Worm (Caenorhabditis elegans): ENCODE results near the gene F19H6.5.

F19H6.5 gene

DNA sequence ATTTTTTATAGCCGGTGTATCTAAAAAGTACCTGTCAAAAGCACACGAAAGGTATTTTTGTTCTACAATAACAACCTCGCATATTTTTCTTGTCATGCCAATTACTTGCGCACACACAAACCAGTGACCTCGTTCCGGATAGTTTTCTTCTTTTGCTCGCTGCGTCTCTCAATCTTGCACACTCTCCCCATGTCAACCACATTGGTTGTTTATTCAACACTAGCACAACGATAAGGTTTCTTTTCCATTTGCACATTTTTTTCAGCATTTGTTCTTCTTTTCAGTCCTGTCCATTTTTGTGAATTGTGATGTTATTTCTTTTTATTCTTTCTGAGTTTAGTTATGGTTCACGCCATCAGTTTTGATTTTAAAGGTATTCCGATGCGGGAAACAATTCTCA lies 14.5 kb downstream of the F19H6.5 start, which contains the start of gene F42F12.3:
F42F12.3 (plus strand) TSS at position 372 of the 400 bp plus-strand sequence.
- TF ChIP-seq cog-1 (tag; optimal IDR thresholded peaks at IDR 0.05) = no peak
- TF ChIP-seq ref-1 (GFP tag; conservative IDR thresholded peaks at IDR 0.05) = no peak
- TF ChIP-seq ztf-29 (GFP tag; IDR thresholded peaks at IDR 0.05) = no peak
- TF ChIP-seq tab-1 (GFP tag; IDR thresholded peaks at IDR 0.05) = no peak
- TF ChIP-seq T22C8.4 (GFP tag; IDR thresholded peaks at IDR 0.05) = no peak
- TF ChIP-seq ztf-23 (GFP tag; IDR thresholded peaks at IDR 0.05) = no peak
- no peak for TF ChIP-seq flt-1 (GFP tag; IDR thresholded peaks at IDR 0.05)
- TF ChIP-seq klf-2 (GFP tag; conservative IDR thresholded peaks at IDR 0.05) = no peak
- TF ChIP-seq med-1 (GFP tag; optimal IDR thresholded peaks at IDR 0.05; ENCODE audit: insufficient read depth) = no peak

ce11 chrX:12348329-12348728 lies 16.4 kb downstream of the F19H6.5 start, which contains the start of gene F42F12.14:
TSS of gene F42F12.14 (plus strand) at chrX:12348629.
- TF ChIP-seq T22C8.4 (GFP tag; IDR thresholded peaks at IDR 0.05) = no peak
- TF ChIP-seq ztf-23 (GFP tag; IDR thresholded peaks at IDR 0.05) = no peak
- no peak for TF ChIP-seq cog-1 (tag; optimal IDR thresholded peaks at IDR 0.05)
- TF ChIP-seq tab-1 (GFP tag; IDR thresholded peaks at IDR 0.05) = no peak
- no peak for TF ChIP-seq klf-2 (GFP tag; conservative IDR thresholded peaks at IDR 0.05)
- no peak for TF ChIP-seq ztf-29 (GFP tag; IDR thresholded peaks at IDR 0.05)
- no peak for TF ChIP-seq flt-1 (GFP tag; IDR thresholded peaks at IDR 0.05)
- no peak for TF ChIP-seq ref-1 (GFP tag; conservative IDR thresholded peaks at IDR 0.05)
- TF ChIP-seq med-1 (GFP tag; optimal IDR thresholded peaks at IDR 0.05; ENCODE audit: insufficient read depth) = no peak

ce11 chrX:12347822-12348221 lies 16.9 kb downstream of the F19H6.5 start:
- 0 out of 2 replicates have a peak, but pooled peaks have one; percentile 19 for TF ChIP-seq T22C8.4 (GFP tag; IDR thresholded peaks at IDR 0.05)
- no peak; the same call in 1 of the 2 replicates for TF ChIP-seq klf-2 (GFP tag; conservative IDR thresholded peaks at IDR 0.05)
- TF ChIP-seq ztf-29 (GFP tag; IDR thresholded peaks at IDR 0.05) = 0 out of 2 replicates have a peak, but pooled peaks have one; percentile 31
- 0 out of 2 replicates have a peak, but pooled peaks have one; percentile 7 for TF ChIP-seq ztf-23 (GFP tag; IDR thresholded peaks at IDR 0.05)
- no peak for TF ChIP-seq cog-1 (tag; optimal IDR thresholded peaks at IDR 0.05)
- TF ChIP-seq ref-1 (GFP tag; conservative IDR thresholded peaks at IDR 0.05) = 0 out of 2 replicates have a peak, but pooled peaks have one; percentile 21
- no peak for TF ChIP-seq med-1 (GFP tag; optimal IDR thresholded peaks at IDR 0.05; ENCODE audit: insufficient read depth)
- peak; percentile 73; the same call in 1 of the 2 replicates for TF ChIP-seq tab-1 (GFP tag; IDR thresholded peaks at IDR 0.05)
- no peak for TF ChIP-seq flt-1 (GFP tag; IDR thresholded peaks at IDR 0.05)

ce11 chrX:12346729-12347128 lies 18.0 kb downstream of the F19H6.5 start, which contains the start of gene F42F12.11:
TSS of gene F42F12.11 (plus strand) at chrX:12347029.
- TF ChIP-seq T22C8.4 (GFP tag; IDR thresholded peaks at IDR 0.05) = no peak
- no peak for TF ChIP-seq ref-1 (GFP tag; conservative IDR thresholded peaks at IDR 0.05)
- TF ChIP-seq med-1 (GFP tag; optimal IDR thresholded peaks at IDR 0.05; ENCODE audit: insufficient read depth) = no peak
- TF ChIP-seq tab-1 (GFP tag; IDR thresholded peaks at IDR 0.05) = no peak
- no peak for TF ChIP-seq cog-1 (tag; optimal IDR thresholded peaks at IDR 0.05)

DNA sequence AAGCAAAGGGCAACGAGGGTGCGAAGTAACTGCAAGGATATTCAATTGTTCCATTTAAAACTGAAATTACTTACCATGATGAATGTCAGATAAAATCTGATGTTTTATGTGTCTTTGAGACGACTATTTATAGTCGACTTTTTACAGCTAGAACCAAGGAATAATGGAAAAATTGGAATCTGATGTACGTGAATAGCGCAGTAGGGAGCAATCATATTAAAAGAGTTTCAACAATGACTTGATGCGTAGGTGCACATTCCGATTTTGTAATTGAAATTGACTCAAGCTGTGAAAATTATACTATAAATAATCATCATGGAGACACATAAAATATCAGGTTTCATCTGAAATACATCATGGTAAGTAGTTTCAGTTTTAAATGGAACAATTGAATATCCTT lies 21.4 kb downstream of the F19H6.5 start, which contains the start of the genes nspc-9 and nspc-10:
nspc-9 (minus strand) TSS at position 101 of the 400 bp plus-strand sequence.
nspc-10 (plus strand) TSS at position 331 of the 400 bp plus-strand sequence.
- no peak for TF ChIP-seq ztf-29 (GFP tag; IDR thresholded peaks at IDR 0.05)
- TF ChIP-seq med-1 (GFP tag; optimal IDR thresholded peaks at IDR 0.05; ENCODE audit: insufficient read depth) = no peak
- TF ChIP-seq klf-2 (GFP tag; conservative IDR thresholded peaks at IDR 0.05) = no peak
- TF ChIP-seq T22C8.4 (GFP tag; IDR thresholded peaks at IDR 0.05) = no peak
- no peak for TF ChIP-seq flt-1 (GFP tag; IDR thresholded peaks at IDR 0.05)
- TF ChIP-seq tab-1 (GFP tag; IDR thresholded peaks at IDR 0.05) = no peak
- TF ChIP-seq ref-1 (GFP tag; conservative IDR thresholded peaks at IDR 0.05) = no peak
- no peak for TF ChIP-seq cog-1 (tag; optimal IDR thresholded peaks at IDR 0.05)
- TF ChIP-seq ztf-23 (GFP tag; IDR thresholded peaks at IDR 0.05) = no peak

DNA sequence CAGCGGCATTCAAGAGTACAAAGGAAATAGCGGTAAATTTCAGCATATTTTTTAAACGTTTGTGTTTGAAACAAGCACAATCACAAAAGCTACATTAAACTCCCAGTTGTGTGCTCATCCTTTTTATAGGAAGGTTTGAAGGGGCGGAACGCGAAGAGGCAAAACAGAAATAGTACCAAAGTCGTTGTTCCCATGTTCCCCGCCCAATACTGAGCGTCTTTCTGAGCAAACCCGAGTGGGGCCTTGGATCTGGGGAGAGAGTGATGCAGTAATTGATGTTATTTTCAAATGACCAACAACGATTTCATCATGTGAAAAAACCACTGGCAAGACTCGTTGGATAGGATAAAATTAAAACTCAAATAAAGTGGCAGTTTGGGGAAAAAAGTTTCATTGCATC lies 23.4 kb downstream of the F19H6.5 start, which contains the start of gene zig-2:
zig-2 (minus strand) TSS at position 101 of the 400 bp plus-strand sequence.
- no peak for TF ChIP-seq cog-1 (tag; optimal IDR thresholded peaks at IDR 0.05)
- no peak for TF ChIP-seq flt-1 (GFP tag; IDR thresholded peaks at IDR 0.05)
- TF ChIP-seq T22C8.4 (GFP tag; IDR thresholded peaks at IDR 0.05) = no peak

- no peak for TF ChIP-seq tab-1 (GFP tag; IDR thresholded peaks at IDR 0.05)
- TF ChIP-seq T22C8.4 (GFP tag; IDR thresholded peaks at IDR 0.05) = 0 out of 2 replicates have a peak, but pooled peaks have one; percentile 24
- 0 out of 2 replicates have a peak, but pooled peaks have one; percentile 26 for TF ChIP-seq ref-1 (GFP tag; conservative IDR thresholded peaks at IDR 0.05)
- 0 out of 2 replicates have a peak, but pooled peaks have one; percentile 40 for TF ChIP-seq ztf-29 (GFP tag; IDR thresholded peaks at IDR 0.05)
Observed at ce11 chrX:12337846-12338490, 26.7 kb downstream of the F19H6.5 start, which contains the start of gene srd-44. TSS of gene srd-44 (plus strand) at chrX:12338440.

ce11 chrX:12335808-12336207 lies 28.9 kb downstream of the F19H6.5 start, which contains the start of gene srd-48:
TSS of gene srd-48 (plus strand) at chrX:12336108.
- no peak for TF ChIP-seq T22C8.4 (GFP tag; IDR thresholded peaks at IDR 0.05)
- TF ChIP-seq klf-2 (GFP tag; conservative IDR thresholded peaks at IDR 0.05) = no peak
- no peak for TF ChIP-seq ztf-29 (GFP tag; IDR thresholded peaks at IDR 0.05)
- TF ChIP-seq med-1 (GFP tag; optimal IDR thresholded peaks at IDR 0.05; ENCODE audit: insufficient read depth) = no peak
- TF ChIP-seq ref-1 (GFP tag; conservative IDR thresholded peaks at IDR 0.05) = no peak
- no peak for TF ChIP-seq tab-1 (GFP tag; IDR thresholded peaks at IDR 0.05)

- TF ChIP-seq ztf-29 (GFP tag; IDR thresholded peaks at IDR 0.05) = no peak
- no peak for TF ChIP-seq flt-1 (GFP tag; IDR thresholded peaks at IDR 0.05)
- no peak for TF ChIP-seq cog-1 (tag; optimal IDR thresholded peaks at IDR 0.05)
- TF ChIP-seq med-1 (GFP tag; optimal IDR thresholded peaks at IDR 0.05; ENCODE audit: insufficient read depth) = no peak
- no peak for TF ChIP-seq ztf-23 (GFP tag; IDR thresholded peaks at IDR 0.05)
- no peak for TF ChIP-seq klf-2 (GFP tag; conservative IDR thresholded peaks at IDR 0.05)
- no peak for TF ChIP-seq tab-1 (GFP tag; IDR thresholded peaks at IDR 0.05)
- no peak for TF ChIP-seq ref-1 (GFP tag; conservative IDR thresholded peaks at IDR 0.05)
- no peak for TF ChIP-seq T22C8.4 (GFP tag; IDR thresholded peaks at IDR 0.05)
Observed at ce11 chrX:12333479-12333878, 31.2 kb downstream of the F19H6.5 start, which contains the start of gene srd-47. TSS of gene srd-47 (plus strand) at chrX:12333642.

All from whole organism, midembryonic.